Fruit fly (Drosophila melanogaster) whole organism, wandering third instar larva: ENCODE data around the gene tal-3A.

Experiments
- CG32264 ChIP-seq: fragments of 200-800 bp; sonication (Bioruptor generic); optimal IDR thresholded peaks from 2 replicates; lab custom pipeline; 2016; ENCODE audit warnings: missing biosample characterization, missing genetic modification characterization
- Dif ChIP-seq: fragments of 200-275, 200-300 bp; sonication (Bioruptor generic); optimal IDR thresholded peaks from 2 replicates; lab custom pipeline; 2018; ENCODE audit warnings: missing biosample characterization, missing genetic modification characterization; ENCODE audit not compliant: partially characterized antibody
- GATAd ChIP-seq: sonication (Bioruptor generic); optimal IDR thresholded peaks from 2 replicates; lab custom pipeline; 2016; ENCODE audit warnings: missing biosample characterization, missing genetic modification characterization
- HLH106 ChIP-seq: fragments of 200-800 bp; optimal IDR thresholded peaks from 3 replicates; lab custom pipeline; 2019; ENCODE audit warnings: missing biosample characterization, mild to moderate bottlenecking, missing genetic modification characterization, moderate library complexity
- OdsH ChIP-seq: fragments of 200-800 bp; sonication (Bioruptor generic); optimal IDR thresholded peaks from 2 replicates; lab custom pipeline; 2016; ENCODE audit warnings: missing biosample characterization, mild to moderate bottlenecking, missing genetic modification characterization
- foxo ChIP-seq, 2 experiments: fragments of 200-800 bp; sonication (Bioruptor generic); optimal IDR thresholded peaks; 2 replicates in 1 of 2; 3 replicates in 1 of 2; lab custom pipeline; 2016 to 2017; ENCODE audit warnings: missing biosample characterization in 2 of 2, missing genetic modification characterization in 2 of 2
- h ChIP-seq: fragments of 200-800 bp; sonication (Bioruptor generic); optimal IDR thresholded peaks from 3 replicates; lab custom pipeline; 2016; ENCODE audit warnings: missing biosample characterization, mild to moderate bottlenecking, missing genetic modification characterization
- pan ChIP-seq: fragments of >200 bp; optimal IDR thresholded peaks from 2 replicates; lab custom pipeline; 2017
- usp ChIP-seq: fragments of >200 bp; optimal IDR thresholded peaks from 2 replicates; lab custom pipeline; 2017; ENCODE audit warnings: missing biosample characterization, missing genetic modification characterization

dm6 chr3R:13807906-13808305 is 5.0 kb upstream of the tal-3A start:
- no peak for TF ChIP-seq usp (GFP tag; lab: Kevin White, UChicago)
- no peak for TF ChIP-seq HLH106 (tag; lab: Kevin White, UChicago)
- TF ChIP-seq h, result no peak
- TF ChIP-seq Dif (GFP tag; lab: Kevin White, UChicago), result no peak
- TF ChIP-seq foxo (GFP tag; optimal IDR thresholded peaks at IDR 0.05; lab: Kevin White, UChicago), result peak in 1 of 2 experiments; percentile 7
- no peak for TF ChIP-seq OdsH (GFP tag; lab: Kevin White, UChicago)
- no peak for TF ChIP-seq pan
- no peak for TF ChIP-seq GATAd
- no peak for TF ChIP-seq CG32264
